Worm (Caenorhabditis elegans) whole organism, young adult: Measurements from ENCODE around the gene srxa-8.

ENCODE experiments used
- B0336.3 ChIP-seq: fragments of 200-800 bp; sonication (Bioruptor generic); IDR thresholded peaks from 2 replicates; pipeline ENCODE4 v1.3.6; 2022; ENCODE audit warnings: missing genetic modification characterization, missing compliant biosample characterization
- C06A6.2 ChIP-seq: fragments of 200-800 bp; sonication (Bioruptor generic); conservative IDR thresholded peaks from 2 replicates; pipeline ENCODE4 v1.3.6; 2022; ENCODE audit warnings: missing genetic modification characterization, missing compliant biosample characterization
- C17E4.6 ChIP-seq: fragments of 200-800 bp; sonication (Bioruptor generic); IDR thresholded peaks from 2 replicates; pipeline ENCODE4 v1.3.6; 2022; ENCODE audit warnings: missing genetic modification reagents, missing genetic modification characterization, missing compliant biosample characterization
- D2030.7 ChIP-seq: fragments of 200-800 bp; sonication (Bioruptor generic); IDR thresholded peaks from 2 replicates; pipeline ENCODE4 v1.3.6; 2022; ENCODE audit warnings: missing genetic modification reagents, missing genetic modification characterization, missing compliant biosample characterization
- F22D6.2 ChIP-seq: sonication (generic microtip); optimal IDR thresholded peaks from 2 replicates; lab custom pipeline; 2016; ENCODE audit warnings: mild to moderate bottlenecking, missing genetic modification characterization, missing compliant biosample characterization
- F23B12.7 ChIP-seq: sonication (generic microtip); optimal IDR thresholded peaks from 2 replicates; lab custom pipeline; 2017; ENCODE audit warnings: missing genetic modification characterization, mild to moderate bottlenecking, missing compliant biosample characterization, antibody characterized with exemption, moderate library complexity; ENCODE audit not compliant: insufficient read depth
- F33H1.4 ChIP-seq: fragments of 200-800 bp; sonication (Bioruptor generic); IDR thresholded peaks from 2 replicates; pipeline ENCODE4 v1.3.6; 2022; ENCODE audit warnings: missing genetic modification reagents, missing genetic modification characterization, missing compliant biosample characterization
- F37B4.10 ChIP-seq: fragments of 200-800 bp; sonication (Bioruptor generic); IDR thresholded peaks from 2 replicates; pipeline ENCODE4 v1.3.6; 2022; ENCODE audit warnings: missing genetic modification characterization, missing compliant biosample characterization
- F39B2.1 ChIP-seq: fragments of 200-800 bp; sonication (Bioruptor generic); IDR thresholded peaks from 2 replicates; pipeline ENCODE4 v1.3.6; 2022; ENCODE audit warnings: missing genetic modification reagents, missing genetic modification characterization, missing compliant biosample characterization
- F49E8.2 ChIP-seq: sonication (generic microtip); optimal IDR thresholded peaks from 3 replicates; lab custom pipeline; 2017; ENCODE audit warnings: missing genetic modification characterization, mild to moderate bottlenecking, missing compliant biosample characterization, antibody characterized with exemption, moderate library complexity; ENCODE audit not compliant: insufficient read depth
- F57C9.4 ChIP-seq: sonication (generic microtip); optimal IDR thresholded peaks from 2 replicates; lab custom pipeline; 2017; ENCODE audit warnings: mild to moderate bottlenecking, missing genetic modification characterization, missing compliant biosample characterization
- K12H6.12 ChIP-seq: fragments of 200-800 bp; sonication (Bioruptor generic); optimal IDR thresholded peaks from 2 replicates; lab custom pipeline; 2018; ENCODE audit warnings: mild to moderate bottlenecking, missing genetic modification characterization, missing compliant biosample characterization
- Y53G8AR.9 ChIP-seq: fragments of 200-800 bp; sonication (Bioruptor generic); conservative IDR thresholded peaks from 2 replicates; pipeline ENCODE4 v1.3.6; 2022; ENCODE audit warnings: missing genetic modification reagents, missing genetic modification characterization, missing compliant biosample characterization
- Y95B8A.8 ChIP-seq: fragments of 200-800 bp; sonication (Bioruptor generic); IDR thresholded peaks from 2 replicates; pipeline ENCODE4 v1.3.6; 2022; ENCODE audit warnings: missing genetic modification reagents, missing genetic modification characterization, missing compliant biosample characterization
- ZK185.1 ChIP-seq: sonication (generic microtip); optimal IDR thresholded peaks from 2 replicates; lab custom pipeline; 2016; ENCODE audit warnings: mild to moderate bottlenecking, missing genetic modification characterization, missing compliant biosample characterization; ENCODE audit not compliant: poor library complexity, severe bottlenecking
- atf-7 ChIP-seq: sonication (generic microtip); optimal IDR thresholded peaks from 2 replicates; lab custom pipeline; 2017; ENCODE audit warnings: mild to moderate bottlenecking, missing genetic modification characterization, missing compliant biosample characterization
- attf-3 ChIP-seq: fragments of 200-800 bp; sonication (Bioruptor generic); conservative IDR thresholded peaks from 2 replicates; pipeline ENCODE4 v1.3.6; 2022; ENCODE audit warnings: missing genetic modification reagents, missing genetic modification characterization, missing compliant biosample characterization
- attf-5 ChIP-seq: fragments of 200-800 bp; sonication (Bioruptor generic); optimal IDR thresholded peaks from 2 replicates; lab custom pipeline; 2018; ENCODE audit warnings: mild to moderate bottlenecking, missing genetic modification characterization, missing compliant biosample characterization
- cebp-1 ChIP-seq, 2 experiments: fragments of 200-800 bp in 1 of 2; sonication (Bioruptor generic) in 1 of 2; sonication (generic microtip) in 1 of 2; IDR thresholded peaks in 1 of 2; optimal IDR thresholded peaks in 1 of 2; 2 replicates each; pipeline versions ENCODE4 v1.3.6 to Lab custom; 2017 to 2022; ENCODE audit warnings: missing compliant biosample characterization in 2 of 2, missing genetic modification characterization in 2 of 2, mild to moderate bottlenecking in 1 of 2, missing genetic modification reagents in 1 of 2, moderate library complexity in 1 of 2
- chd-7 ChIP-seq: sonication (generic microtip); optimal IDR thresholded peaks from 2 replicates; lab custom pipeline; 2016; ENCODE audit warnings: mild to moderate bottlenecking, missing genetic modification characterization, moderate library complexity, missing compliant biosample characterization
- dpl-1 ChIP-seq: fragments of 150-350 bp; optimal IDR thresholded peaks from 2 replicates; lab custom pipeline; 2014; ENCODE audit warnings: missing biosample characterization, missing genetic modification reagents, missing genetic modification characterization
- egl-44 ChIP-seq: fragments of 200-800 bp; sonication (Bioruptor generic); IDR thresholded peaks from 2 replicates; pipeline ENCODE4 v1.3.6; 2022; ENCODE audit warnings: missing genetic modification reagents, missing genetic modification characterization, missing compliant biosample characterization
- gei-17 ChIP-seq: fragments of 200-800 bp; sonication (Bioruptor generic); optimal IDR thresholded peaks from 2 replicates; lab custom pipeline; 2018; ENCODE audit warnings: mild to moderate bottlenecking, missing genetic modification characterization, missing compliant biosample characterization
- hlh-12 ChIP-seq: sonication (generic microtip); optimal IDR thresholded peaks from 2 replicates; lab custom pipeline; 2016; ENCODE audit warnings: missing genetic modification characterization, missing compliant biosample characterization
- hmg-20 ChIP-seq: fragments of 200-800 bp; sonication (Bioruptor generic); IDR thresholded peaks from 2 replicates; pipeline ENCODE4 v1.3.6; 2022; ENCODE audit warnings: missing genetic modification reagents, missing genetic modification characterization, missing compliant biosample characterization
- let-607 ChIP-seq, 2 experiments: fragments of 200-800 bp in 1 of 2; sonication (Bioruptor generic) in 1 of 2; sonication (generic microtip) in 1 of 2; optimal IDR thresholded peaks; 2 replicates each; lab custom pipeline; 2016 to 2018; ENCODE audit warnings: mild to moderate bottlenecking in 2 of 2, missing compliant biosample characterization in 2 of 2, missing genetic modification characterization in 2 of 2, moderate library complexity in 2 of 2, missing genotype in 1 of 2
- lin-26 ChIP-seq: fragments of 200-800 bp; sonication (Bioruptor generic); IDR thresholded peaks from 2 replicates; pipeline ENCODE4 v1.3.6; 2022; ENCODE audit warnings: missing genetic modification reagents, missing genetic modification characterization, missing compliant biosample characterization
- lin-40 ChIP-seq: sonication (generic microtip); optimal IDR thresholded peaks from 2 replicates; lab custom pipeline; 2016; ENCODE audit warnings: missing genetic modification characterization, mild to moderate bottlenecking, missing compliant biosample characterization, missing genotype, missing genetic modification reagents
- lir-1 ChIP-seq: fragments of 200-800 bp; sonication (Bioruptor generic); conservative IDR thresholded peaks from 2 replicates; pipeline ENCODE4 v1.3.6; 2022; ENCODE audit warnings: missing genetic modification reagents, missing genetic modification characterization, missing compliant biosample characterization
- lsl-1 ChIP-seq: fragments of 200-800 bp; sonication (Bioruptor generic); optimal IDR thresholded peaks from 2 replicates; lab custom pipeline; 2018; ENCODE audit warnings: mild to moderate bottlenecking, missing genetic modification characterization, moderate library complexity, missing compliant biosample characterization
- lsy-27 ChIP-seq: sonication (generic microtip); optimal IDR thresholded peaks from 2 replicates; lab custom pipeline; 2017; ENCODE audit warnings: missing genetic modification characterization, mild to moderate bottlenecking, missing compliant biosample characterization, antibody characterized with exemption, missing genotype, borderline replicate concordance; ENCODE audit not compliant: insufficient read depth
- madf-6 ChIP-seq: fragments of 200-800 bp; sonication (Bioruptor generic); IDR thresholded peaks from 2 replicates; pipeline ENCODE4 v1.3.6; 2022; ENCODE audit warnings: missing genetic modification reagents, missing genetic modification characterization, missing compliant biosample characterization
- mes-4 ChIP-seq: sonication (generic microtip); optimal IDR thresholded peaks from 2 replicates; lab custom pipeline; 2016; ENCODE audit warnings: missing genotype, missing genetic modification characterization, missing compliant biosample characterization
- mxl-1 ChIP-seq: sonication (generic microtip); optimal IDR thresholded peaks from 2 replicates; lab custom pipeline; 2016; ENCODE audit warnings: missing genetic modification characterization, missing compliant biosample characterization
- nfyb-1 ChIP-seq: fragments of 200-800 bp; sonication (Bioruptor generic); IDR thresholded peaks from 2 replicates; pipeline ENCODE4 v1.3.6; 2022; ENCODE audit warnings: missing genetic modification reagents, missing genetic modification characterization, missing compliant biosample characterization
- nhr-80 ChIP-seq: sonication (generic microtip); optimal IDR thresholded peaks from 2 replicates; lab custom pipeline; 2016; ENCODE audit warnings: missing genetic modification characterization, missing compliant biosample characterization
- snpc-1.3 ChIP-seq: sonication (generic microtip); optimal IDR thresholded peaks from 2 replicates; lab custom pipeline; 2017; ENCODE audit warnings: missing genetic modification characterization, mild to moderate bottlenecking, missing compliant biosample characterization, antibody characterized with exemption, moderate library complexity, missing genotype, missing genetic modification reagents; ENCODE audit not compliant: insufficient read depth
- tbp1 ChIP-seq: fragments of 200-800 bp; sonication (Bioruptor generic); optimal IDR thresholded peaks from 2 replicates; lab custom pipeline; 2018; ENCODE audit warnings: mild to moderate bottlenecking, missing genetic modification characterization, missing compliant biosample characterization
- ztf-26 ChIP-seq: sonication (generic microtip); optimal IDR thresholded peaks from 2 replicates; lab custom pipeline; 2017; ENCODE audit warnings: missing genetic modification characterization, missing compliant biosample characterization
- ztf-6 ChIP-seq: fragments of 200-800 bp; sonication (Bioruptor generic); IDR thresholded peaks from 2 replicates; pipeline ENCODE4 v1.3.6; 2022; ENCODE audit warnings: missing genetic modification reagents, missing genetic modification characterization, missing compliant biosample characterization

srxa-8 gene

DNA sequence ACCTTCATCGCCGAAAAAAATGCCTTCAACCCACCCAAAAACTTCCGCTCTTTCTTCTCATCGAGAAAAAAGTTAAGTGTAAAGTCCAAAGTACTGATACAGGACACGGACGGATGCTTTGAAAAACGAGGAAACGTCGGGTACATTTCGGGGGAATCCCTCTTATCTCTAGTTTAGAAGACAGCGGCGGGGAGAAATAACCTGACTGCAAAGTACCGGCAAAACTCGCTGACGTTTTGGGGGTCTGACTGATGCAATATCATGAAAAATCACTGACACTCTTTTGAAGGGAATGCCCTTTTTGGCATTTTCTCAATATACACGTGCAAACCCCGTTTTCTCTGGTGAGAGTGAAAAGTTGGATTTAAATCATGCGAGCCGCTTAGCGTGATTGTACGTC lies 47.8 kb upstream of the srxa-8 start (continued):
- TF ChIP-seq B0336.3 (peak; percentile 30; the same call in 1 of the 2 replicates), gei-17 (GFP tag; lab: Kevin White, UChicago) (peak; percentile 9)

DNA sequence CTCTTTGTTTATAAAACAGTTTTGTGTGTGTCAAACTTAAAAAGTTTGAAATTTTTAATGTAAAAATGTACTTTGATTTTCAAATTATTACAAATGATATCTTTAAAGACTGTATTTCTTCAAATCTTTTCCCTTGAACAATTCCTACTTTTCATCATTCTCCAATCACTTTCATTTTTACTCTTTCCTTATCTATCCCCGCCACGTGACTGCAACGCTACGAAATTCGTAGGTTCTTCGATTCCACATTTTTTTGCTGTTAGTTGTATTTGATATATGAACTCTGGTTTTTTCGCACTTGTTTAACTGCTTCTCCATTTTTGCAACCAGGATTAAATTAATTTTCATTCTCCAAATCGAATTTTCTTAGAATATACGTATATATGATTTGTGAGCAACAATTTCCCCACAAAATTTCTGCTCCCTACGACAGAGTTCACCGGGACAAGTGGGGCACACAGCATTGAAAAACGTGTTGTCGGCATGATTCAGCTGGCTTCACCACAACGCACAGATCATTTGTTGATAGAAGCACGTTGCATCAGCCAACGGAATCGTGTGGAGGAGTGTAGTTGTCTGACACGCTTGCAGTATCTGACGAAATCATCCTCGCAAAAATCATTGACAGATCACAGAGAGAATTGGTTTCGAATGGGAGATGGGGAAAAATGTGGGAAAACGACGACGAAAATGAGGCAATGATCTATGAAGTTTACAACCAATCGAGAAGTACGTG lies 46.2 kb upstream of the srxa-8 start:
- TF ChIP-seq D2030.7 (GFP tag; lab: Robert Waterston, UW) (no peak), dpl-1 (GFP tag; lab: Kevin White, UChicago) (no peak), lir-1 (GFP tag; lab: Robert Waterston, UW) (no peak), ztf-26 (tag; lab: Kevin White, UChicago) (peak; percentile 7), C06A6.2 (no peak), F57C9.4 (tag; lab: Kevin White, UChicago) (no peak), hlh-12 (tag; lab: Kevin White, UChicago) (no peak), C17E4.6 (GFP tag; lab: Robert Waterston, UW) (no peak), K12H6.12 (tag; lab: Kevin White, UChicago) (peak; percentile 8), snpc-1.3 (no peak), nhr-80 (tag; lab: Kevin White, UChicago) (peak; percentile 76), attf-3 (no peak), gei-17 (GFP tag; lab: Kevin White, UChicago) (no peak), hmg-20 (GFP tag; lab: Robert Waterston, UW) (no peak), ZK185.1 (tag; lab: Kevin White, UChicago) (no peak), F37B4.10 (GFP tag; lab: Robert Waterston, UW) (no peak), lsy-27 (tag; lab: Kevin White, UChicago) (no peak), nfyb-1 (GFP tag; lab: Robert Waterston, UW) (no peak), lin-40 (tag; lab: Kevin White, UChicago) (peak; percentile 44), ztf-6 (GFP tag; lab: Robert Waterston, UW) (no peak), F22D6.2 (tag; lab: Kevin White, UChicago) (peak; percentile 63), mxl-1 (tag; lab: Kevin White, UChicago) (no peak), lin-26 (0 out of 2 replicates have a peak, but pooled peaks have one; percentile 28), tbp1 (no peak), Y95B8A.8 (GFP tag; lab: Robert Waterston, UW) (0 out of 2 replicates have a peak, but pooled peaks have one; percentile 23), chd-7 (tag; lab: Kevin White, UChicago) (peak; percentile 44), F33H1.4 (GFP tag; lab: Robert Waterston, UW) (no peak), F39B2.1 (GFP tag; lab: Robert Waterston, UW) (no peak), madf-6 (no peak), cebp-1 (GFP tag; IDR thresholded peaks at IDR 0.05; lab: Robert Waterston, UW) (no peak), cebp-1 (tag; optimal IDR thresholded peaks at IDR 0.05; lab: Kevin White, UChicago) (peak; percentile 66), let-607 (tag; optimal IDR thresholded peaks at IDR 0.05; lab: Kevin White, UChicago) (peak in 1 of 2 experiments; percentile 67), attf-5 (GFP tag; lab: Kevin White, UChicago) (peak; percentile 16), atf-7 (tag; lab: Kevin White, UChicago) (peak; percentile 49), lsl-1 (GFP tag; lab: Kevin White, UChicago) (no peak), F23B12.7 (tag; lab: Kevin White, UChicago) (no peak), egl-44 (GFP tag; lab: Robert Waterston, UW) (0 out of 2 replicates have a peak, but pooled peaks have one; percentile 10), mes-4 (tag; lab: Kevin White, UChicago) (no peak), F49E8.2 (no peak), Y53G8AR.9 (GFP tag; lab: Robert Waterston, UW) (no peak)
